Fruit fly (Drosophila melanogaster) whole organism, wandering third instar larva: ENCODE measurements around the gene mbt.

Experiments
- Abd-B ChIP-seq: fragments of >200 bp; optimal IDR thresholded peaks from 2 replicates; lab custom pipeline; 2017; ENCODE audit warnings: missing biosample characterization, missing genetic modification characterization
- CG9705 ChIP-seq: fragments of 200-800 bp; sonication (Bioruptor generic); optimal IDR thresholded peaks from 2 replicates; lab custom pipeline; 2018; ENCODE audit warnings: missing biosample characterization, mild to moderate bottlenecking, missing genetic modification characterization
- CrebA ChIP-seq: fragments of 200-800 bp; sonication (Bioruptor generic); optimal IDR thresholded peaks from 2 replicates; lab custom pipeline; 2016; ENCODE audit warnings: missing biosample characterization, mild to moderate bottlenecking, missing genetic modification characterization, borderline replicate concordance
- Dfd ChIP-seq: fragments of >200 bp; optimal IDR thresholded peaks from 2 replicates; lab custom pipeline; 2017; ENCODE audit warnings: missing biosample characterization, missing genetic modification characterization
- Dif ChIP-seq: fragments of 200-275, 200-300 bp; sonication (Bioruptor generic); optimal IDR thresholded peaks from 2 replicates; lab custom pipeline; 2018; ENCODE audit warnings: missing biosample characterization, missing genetic modification characterization; ENCODE audit not compliant: partially characterized antibody
- GATAd ChIP-seq: sonication (Bioruptor generic); optimal IDR thresholded peaks from 2 replicates; lab custom pipeline; 2016; ENCODE audit warnings: missing biosample characterization, missing genetic modification characterization
- HLH106 ChIP-seq: fragments of 200-800 bp; optimal IDR thresholded peaks from 3 replicates; lab custom pipeline; 2019; ENCODE audit warnings: missing biosample characterization, mild to moderate bottlenecking, missing genetic modification characterization, moderate library complexity
- Hnf4 ChIP-seq: fragments of 200-800 bp; sonication (Bioruptor generic); optimal IDR thresholded peaks from 2 replicates; lab custom pipeline; 2016; ENCODE audit warnings: missing biosample characterization, mild to moderate bottlenecking, missing genetic modification characterization
- Hr78 ChIP-seq: fragments of >200 bp; optimal IDR thresholded peaks from 2 replicates; lab custom pipeline; 2017; ENCODE audit warnings: missing biosample characterization, missing genetic modification characterization
- Jra ChIP-seq: sonication (Bioruptor generic); optimal IDR thresholded peaks from 2 replicates; lab custom pipeline; 2016; ENCODE audit warnings: missing biosample characterization, missing genetic modification characterization
- Mio ChIP-seq: sonication (Bioruptor generic); optimal IDR thresholded peaks from 2 replicates; lab custom pipeline; 2016; ENCODE audit warnings: missing biosample characterization, missing genetic modification characterization
- Myc ChIP-seq: fragments of >200 bp; optimal IDR thresholded peaks from 2 replicates; lab custom pipeline; 2017
- Rel ChIP-seq, 2 experiments: fragments of 200-800 bp; sonication (Bioruptor generic) in 1 of 2; optimal IDR thresholded peaks; 2 replicates in 1 of 2; 3 replicates in 1 of 2; lab custom pipeline; 2016 to 2019; ENCODE audit warnings: mild to moderate bottlenecking in 2 of 2, missing biosample characterization in 2 of 2, missing genetic modification characterization in 2 of 2, moderate library complexity in 1 of 2
- Sp1 ChIP-seq: fragments of 200-800 bp; sonication (Bioruptor generic); optimal IDR thresholded peaks from 3 replicates; lab custom pipeline; 2019; ENCODE audit warnings: missing biosample characterization, mild to moderate bottlenecking, missing genetic modification characterization, moderate library complexity
- Vsx2 ChIP-seq: fragments of 200-300, 225-300 bp; sonication (Bioruptor generic); optimal IDR thresholded peaks from 2 replicates; lab custom pipeline; 2018; ENCODE audit warnings: missing biosample characterization, missing genetic modification characterization; ENCODE audit not compliant: partially characterized antibody
- br ChIP-seq: fragments of 200-800 bp; sonication (Bioruptor generic); optimal IDR thresholded peaks from 2 replicates; lab custom pipeline; 2016; ENCODE audit warnings: missing biosample characterization, missing genetic modification characterization
- brk ChIP-seq: fragments of 200-800 bp; sonication (Bioruptor generic); optimal IDR thresholded peaks from 2 replicates; lab custom pipeline; 2016; ENCODE audit warnings: missing biosample characterization, mild to moderate bottlenecking, missing genetic modification characterization
- dl ChIP-seq, 2 experiments: fragments of 175-275, 200-275 bp in 1 of 2; fragments of 200-275 bp in 1 of 2; sonication (Bioruptor generic); optimal IDR thresholded peaks; lab custom pipeline; 2018; ENCODE audit warnings: mild to moderate bottlenecking in 2 of 2, missing biosample characterization in 2 of 2, missing genetic modification characterization in 2 of 2, moderate library complexity in 2 of 2; ENCODE audit not compliant: partially characterized antibody in 2 of 2, insufficient read depth in 1 of 2
- dmrt93B ChIP-seq: fragments of 200-800 bp; sonication (Bioruptor generic); optimal IDR thresholded peaks from 2 replicates; lab custom pipeline; 2018; ENCODE audit warnings: missing biosample characterization, mild to moderate bottlenecking, missing genetic modification characterization
- dsf ChIP-seq: sonication (Bioruptor generic); optimal IDR thresholded peaks from 2 replicates; lab custom pipeline; 2016; ENCODE audit warnings: missing biosample characterization, missing genetic modification characterization, borderline replicate concordance
- ey ChIP-seq: fragments of 200-800 bp; sonication (Bioruptor generic); optimal IDR thresholded peaks from 2 replicates; lab custom pipeline; 2016; ENCODE audit warnings: missing biosample characterization, missing genetic modification characterization
- foxo ChIP-seq, 2 experiments: fragments of 200-800 bp; sonication (Bioruptor generic); optimal IDR thresholded peaks; 2 replicates in 1 of 2; 3 replicates in 1 of 2; lab custom pipeline; 2016 to 2017; ENCODE audit warnings: missing biosample characterization in 2 of 2, missing genetic modification characterization in 2 of 2
- h ChIP-seq: fragments of 200-800 bp; sonication (Bioruptor generic); optimal IDR thresholded peaks from 3 replicates; lab custom pipeline; 2016; ENCODE audit warnings: missing biosample characterization, mild to moderate bottlenecking, missing genetic modification characterization
- jim ChIP-seq: fragments of 175-275, 200-325 bp; sonication (Bioruptor generic); optimal IDR thresholded peaks from 2 replicates; lab custom pipeline; 2016; ENCODE audit warnings: missing biosample characterization, mild to moderate bottlenecking, missing genetic modification characterization
- lola ChIP-seq: fragments of >200 bp; optimal IDR thresholded peaks from 2 replicates; lab custom pipeline; 2017; ENCODE audit warnings: missing biosample characterization, missing genetic modification characterization
- pan ChIP-seq: fragments of >200 bp; optimal IDR thresholded peaks from 2 replicates; lab custom pipeline; 2017
- psq ChIP-seq: fragments of 200-800 bp; sonication (Bioruptor generic); optimal IDR thresholded peaks from 3 replicates; lab custom pipeline; 2017; ENCODE audit warnings: missing biosample characterization, mild to moderate bottlenecking, missing genetic modification characterization, moderate library complexity
- rgr ChIP-seq: fragments of 200-800 bp; sonication (Bioruptor generic); optimal IDR thresholded peaks from 3 replicates; lab custom pipeline; 2016; ENCODE audit warnings: missing biosample characterization, mild to moderate bottlenecking, missing genetic modification characterization
- sage ChIP-seq: fragments of 200-800 bp; sonication (Bioruptor generic); optimal IDR thresholded peaks from 2 replicates; lab custom pipeline; 2016; ENCODE audit warnings: missing biosample characterization, mild to moderate bottlenecking, missing genetic modification characterization
- tai ChIP-seq: sonication (Bioruptor generic); optimal IDR thresholded peaks from 2 replicates; lab custom pipeline; 2016; ENCODE audit warnings: missing biosample characterization, missing genetic modification characterization
- usp ChIP-seq: fragments of >200 bp; optimal IDR thresholded peaks from 2 replicates; lab custom pipeline; 2017; ENCODE audit warnings: missing biosample characterization, missing genetic modification characterization
- woc ChIP-seq: sonication (Bioruptor generic); optimal IDR thresholded peaks from 2 replicates; lab custom pipeline; 2016; ENCODE audit warnings: missing biosample characterization, mild to moderate bottlenecking, missing genetic modification characterization

Gene mbt

dm6 chrX:16641101-16641420 lies 30.6 kb downstream of the mbt start:
- TF ChIP-seq ey (GFP tag; lab: Kevin White, UChicago) (no peak), pan (lab: Kevin White, UChicago) (no peak), Abd-B (GFP tag; lab: Kevin White, UChicago) (no peak), jim (no peak), psq (GFP tag; lab: Kevin White, UChicago) (no peak), Rel (GFP tag; optimal IDR thresholded peaks at IDR 0.05; lab: Kevin White, UChicago) (no peak), Rel (tag; optimal IDR thresholded peaks at IDR 0.05; lab: Kevin White, UChicago) (no peak), Hr78 (GFP tag; lab: Kevin White, UChicago) (no peak), Mio (GFP tag; lab: Kevin White, UChicago) (no peak), lola (no peak), brk (GFP tag; lab: Kevin White, UChicago) (no peak), dmrt93B (GFP tag; lab: Kevin White, UChicago) (no peak), Dfd (GFP tag; lab: Kevin White, UChicago) (no peak), Myc (no peak), GATAd (GFP tag; lab: Kevin White, UChicago) (no peak), dsf (GFP tag; lab: Kevin White, UChicago) (no peak), Vsx2 (GFP tag; lab: Kevin White, UChicago) (no peak), CrebA (GFP tag; lab: Kevin White, UChicago) (no peak)

DNA sequence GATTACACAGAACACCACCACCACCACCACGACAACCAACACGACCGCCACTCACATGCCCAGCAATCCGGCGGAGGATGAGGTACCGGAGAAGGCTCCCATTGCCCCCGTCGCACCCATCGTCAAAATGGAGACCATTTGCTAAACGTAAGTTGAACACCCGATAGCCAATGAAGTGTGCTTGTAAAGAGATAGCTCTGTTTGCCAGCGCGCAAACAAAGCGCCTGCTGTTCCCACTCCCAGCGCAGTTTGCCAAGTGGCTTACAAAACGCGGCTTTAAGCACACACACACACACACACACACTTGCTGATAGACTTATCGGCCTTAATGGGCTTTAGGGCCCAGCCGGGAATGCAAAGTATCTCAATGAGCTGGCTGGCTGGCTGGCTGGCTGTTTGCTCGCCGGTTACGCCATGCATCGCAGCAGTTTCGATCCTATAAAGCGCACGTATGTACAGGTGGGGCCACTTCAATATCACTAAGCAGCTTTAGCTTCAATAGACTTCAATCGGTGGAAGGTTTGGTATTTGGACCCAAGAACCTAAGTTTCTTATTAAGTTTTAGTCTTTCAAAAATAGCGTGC lies 33.0 kb downstream of the mbt start:
- TF ChIP-seq br (GFP tag; lab: Kevin White, UChicago) (no peak), Hr78 (GFP tag; lab: Kevin White, UChicago) (no peak), dmrt93B (GFP tag; lab: Kevin White, UChicago) (no peak), ey (GFP tag; lab: Kevin White, UChicago) (no peak), lola (no peak), brk (GFP tag; lab: Kevin White, UChicago) (no peak), rgr (GFP tag; lab: Kevin White, UChicago) (no peak), Vsx2 (GFP tag; lab: Kevin White, UChicago) (no peak), tai (GFP tag; lab: Kevin White, UChicago) (no peak), foxo (GFP tag; optimal IDR thresholded peaks at IDR 0.05; lab: Kevin White, UChicago) (no peak), sage (GFP tag; lab: Kevin White, UChicago) (no peak), Hnf4 (GFP tag; lab: Kevin White, UChicago) (no peak), dl (GFP tag; optimal IDR thresholded peaks at IDR 0.05; lab: Kevin White, UChicago; ENCODE audit: insufficient read depth in 1 of 2, partially characterized antibody in 2 of 2) (no peak), Sp1 (GFP tag; lab: Kevin White, UChicago) (no peak), h (GFP tag; lab: Kevin White, UChicago) (no peak), Dif (GFP tag; lab: Kevin White, UChicago) (no peak), CrebA (GFP tag; lab: Kevin White, UChicago) (no peak)

- TF ChIP-seq Abd-B (GFP tag; lab: Kevin White, UChicago) (no peak), woc (GFP tag; lab: Kevin White, UChicago) (no peak), CG9705 (no peak), HLH106 (no peak), dsf (GFP tag; lab: Kevin White, UChicago) (no peak), Myc (no peak), pan (lab: Kevin White, UChicago) (no peak), Mio (GFP tag; lab: Kevin White, UChicago) (no peak), lola (no peak), Hnf4 (GFP tag; lab: Kevin White, UChicago) (no peak), usp (no peak), ey (GFP tag; lab: Kevin White, UChicago) (no peak), dmrt93B (GFP tag; lab: Kevin White, UChicago) (no peak), Rel (GFP tag; optimal IDR thresholded peaks at IDR 0.05; lab: Kevin White, UChicago) (no peak), Rel (tag; optimal IDR thresholded peaks at IDR 0.05; lab: Kevin White, UChicago) (no peak)
- TF ChIP-seq, all 38 proteins: peak for 0
These were observed 34.1 kb downstream of the mbt start for dm6 chrX:16644535-16645131.

DNA sequence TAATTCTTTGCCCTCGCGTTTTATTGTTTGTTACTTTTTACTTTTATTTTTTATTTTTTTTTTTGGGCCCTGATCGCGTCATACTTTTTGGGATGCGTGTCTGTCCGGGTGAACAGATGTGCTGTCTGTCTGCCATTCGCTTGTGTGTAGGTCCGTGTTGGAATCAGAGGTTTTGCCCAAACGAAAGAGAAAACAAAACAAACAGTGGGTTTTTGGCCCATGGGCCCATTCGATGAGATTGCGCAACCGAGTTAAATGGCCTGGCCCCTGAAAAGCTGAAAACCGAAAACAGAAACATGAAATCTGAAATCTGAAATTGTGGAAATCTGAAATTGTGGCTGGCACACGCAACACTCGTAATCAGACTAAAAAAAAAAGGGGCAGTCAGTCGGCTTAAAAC lies 35.0 kb downstream of the mbt start:
- no peak for TF ChIP-seq Jra (GFP tag; lab: Kevin White, UChicago)
